Fruit fly (Drosophila melanogaster) whole organism, wandering third instar larva: Measurements from ENCODE around the gene cu.
A peak's percentile ranks its signal among the peaks of the same experiment; 100 is the strongest.

Experiments used
- CG32264 ChIP-seq: fragments of 200-800 bp; sonication (Bioruptor generic); optimal IDR thresholded peaks from 2 replicates; lab custom pipeline; 2016; ENCODE audit warnings: missing biosample characterization, missing genetic modification characterization
- CG9705 ChIP-seq: fragments of 200-800 bp; sonication (Bioruptor generic); optimal IDR thresholded peaks from 2 replicates; lab custom pipeline; 2018; ENCODE audit warnings: missing biosample characterization, mild to moderate bottlenecking, missing genetic modification characterization
- CrebA ChIP-seq: fragments of 200-800 bp; sonication (Bioruptor generic); optimal IDR thresholded peaks from 2 replicates; lab custom pipeline; 2016; ENCODE audit warnings: missing biosample characterization, mild to moderate bottlenecking, missing genetic modification characterization, borderline replicate concordance
- Dfd ChIP-seq: fragments of >200 bp; optimal IDR thresholded peaks from 2 replicates; lab custom pipeline; 2017; ENCODE audit warnings: missing biosample characterization, missing genetic modification characterization
- Dif ChIP-seq: fragments of 200-275, 200-300 bp; sonication (Bioruptor generic); optimal IDR thresholded peaks from 2 replicates; lab custom pipeline; 2018; ENCODE audit warnings: missing biosample characterization, missing genetic modification characterization; ENCODE audit not compliant: partially characterized antibody
- GATAd ChIP-seq: sonication (Bioruptor generic); optimal IDR thresholded peaks from 2 replicates; lab custom pipeline; 2016; ENCODE audit warnings: missing biosample characterization, missing genetic modification characterization
- HLH106 ChIP-seq: fragments of 200-800 bp; optimal IDR thresholded peaks from 3 replicates; lab custom pipeline; 2019; ENCODE audit warnings: missing biosample characterization, mild to moderate bottlenecking, missing genetic modification characterization, moderate library complexity
- Hnf4 ChIP-seq: fragments of 200-800 bp; sonication (Bioruptor generic); optimal IDR thresholded peaks from 2 replicates; lab custom pipeline; 2016; ENCODE audit warnings: missing biosample characterization, mild to moderate bottlenecking, missing genetic modification characterization
- Hr78 ChIP-seq: fragments of >200 bp; optimal IDR thresholded peaks from 2 replicates; lab custom pipeline; 2017; ENCODE audit warnings: missing biosample characterization, missing genetic modification characterization
- Hr83 ChIP-seq: fragments of 200-300 bp; sonication (Bioruptor generic); optimal IDR thresholded peaks from 2 replicates; lab custom pipeline; 2016; ENCODE audit warnings: missing biosample characterization, mild to moderate bottlenecking, missing genetic modification characterization, moderate library complexity; ENCODE audit not compliant: poor library complexity, severe bottlenecking
- Jra ChIP-seq: sonication (Bioruptor generic); optimal IDR thresholded peaks from 2 replicates; lab custom pipeline; 2016; ENCODE audit warnings: missing biosample characterization, missing genetic modification characterization
- Mio ChIP-seq: sonication (Bioruptor generic); optimal IDR thresholded peaks from 2 replicates; lab custom pipeline; 2016; ENCODE audit warnings: missing biosample characterization, missing genetic modification characterization
- Myc ChIP-seq: fragments of >200 bp; optimal IDR thresholded peaks from 2 replicates; lab custom pipeline; 2017
- N ChIP-seq: fragments of >200 bp; optimal IDR thresholded peaks from 2 replicates; lab custom pipeline; 2018; ENCODE audit warnings: missing biosample characterization, missing external identifiers, missing genetic modification characterization
- OdsH ChIP-seq: fragments of 200-800 bp; sonication (Bioruptor generic); optimal IDR thresholded peaks from 2 replicates; lab custom pipeline; 2016; ENCODE audit warnings: missing biosample characterization, mild to moderate bottlenecking, missing genetic modification characterization
- Rel ChIP-seq, 2 experiments: fragments of 200-800 bp; sonication (Bioruptor generic) in 1 of 2; optimal IDR thresholded peaks; 2 replicates in 1 of 2; 3 replicates in 1 of 2; lab custom pipeline; 2016 to 2019; ENCODE audit warnings: mild to moderate bottlenecking in 2 of 2, missing biosample characterization in 2 of 2, missing genetic modification characterization in 2 of 2, moderate library complexity in 1 of 2
- Sp1 ChIP-seq: fragments of 200-800 bp; sonication (Bioruptor generic); optimal IDR thresholded peaks from 3 replicates; lab custom pipeline; 2019; ENCODE audit warnings: missing biosample characterization, mild to moderate bottlenecking, missing genetic modification characterization, moderate library complexity
- Vsx2 ChIP-seq: fragments of 200-300, 225-300 bp; sonication (Bioruptor generic); optimal IDR thresholded peaks from 2 replicates; lab custom pipeline; 2018; ENCODE audit warnings: missing biosample characterization, missing genetic modification characterization; ENCODE audit not compliant: partially characterized antibody
- br ChIP-seq: fragments of 200-800 bp; sonication (Bioruptor generic); optimal IDR thresholded peaks from 2 replicates; lab custom pipeline; 2016; ENCODE audit warnings: missing biosample characterization, missing genetic modification characterization
- brk ChIP-seq: fragments of 200-800 bp; sonication (Bioruptor generic); optimal IDR thresholded peaks from 2 replicates; lab custom pipeline; 2016; ENCODE audit warnings: missing biosample characterization, mild to moderate bottlenecking, missing genetic modification characterization
- dl ChIP-seq, 2 experiments: fragments of 175-275, 200-275 bp in 1 of 2; fragments of 200-275 bp in 1 of 2; sonication (Bioruptor generic); optimal IDR thresholded peaks; lab custom pipeline; 2018; ENCODE audit warnings: mild to moderate bottlenecking in 2 of 2, missing biosample characterization in 2 of 2, missing genetic modification characterization in 2 of 2, moderate library complexity in 2 of 2; ENCODE audit not compliant: partially characterized antibody in 2 of 2, insufficient read depth in 1 of 2
- dmrt93B ChIP-seq: fragments of 200-800 bp; sonication (Bioruptor generic); optimal IDR thresholded peaks from 2 replicates; lab custom pipeline; 2018; ENCODE audit warnings: missing biosample characterization, mild to moderate bottlenecking, missing genetic modification characterization
- dsf ChIP-seq: sonication (Bioruptor generic); optimal IDR thresholded peaks from 2 replicates; lab custom pipeline; 2016; ENCODE audit warnings: missing biosample characterization, missing genetic modification characterization, borderline replicate concordance
- ey ChIP-seq: fragments of 200-800 bp; sonication (Bioruptor generic); optimal IDR thresholded peaks from 2 replicates; lab custom pipeline; 2016; ENCODE audit warnings: missing biosample characterization, missing genetic modification characterization
- foxo ChIP-seq, 2 experiments: fragments of 200-800 bp; sonication (Bioruptor generic); optimal IDR thresholded peaks; 2 replicates in 1 of 2; 3 replicates in 1 of 2; lab custom pipeline; 2016 to 2017; ENCODE audit warnings: missing biosample characterization in 2 of 2, missing genetic modification characterization in 2 of 2
- fru ChIP-seq: fragments of 200-800 bp; sonication (Bioruptor generic); optimal IDR thresholded peaks from 3 replicates; lab custom pipeline; 2016; ENCODE audit warnings: missing biosample characterization, mild to moderate bottlenecking, missing genetic modification characterization
- h ChIP-seq: fragments of 200-800 bp; sonication (Bioruptor generic); optimal IDR thresholded peaks from 3 replicates; lab custom pipeline; 2016; ENCODE audit warnings: missing biosample characterization, mild to moderate bottlenecking, missing genetic modification characterization
- jim ChIP-seq: fragments of 175-275, 200-325 bp; sonication (Bioruptor generic); optimal IDR thresholded peaks from 2 replicates; lab custom pipeline; 2016; ENCODE audit warnings: missing biosample characterization, mild to moderate bottlenecking, missing genetic modification characterization
- lola ChIP-seq: fragments of >200 bp; optimal IDR thresholded peaks from 2 replicates; lab custom pipeline; 2017; ENCODE audit warnings: missing biosample characterization, missing genetic modification characterization
- pan ChIP-seq: fragments of >200 bp; optimal IDR thresholded peaks from 2 replicates; lab custom pipeline; 2017
- psq ChIP-seq: fragments of 200-800 bp; sonication (Bioruptor generic); optimal IDR thresholded peaks from 3 replicates; lab custom pipeline; 2017; ENCODE audit warnings: missing biosample characterization, mild to moderate bottlenecking, missing genetic modification characterization, moderate library complexity
- rgr ChIP-seq: fragments of 200-800 bp; sonication (Bioruptor generic); optimal IDR thresholded peaks from 3 replicates; lab custom pipeline; 2016; ENCODE audit warnings: missing biosample characterization, mild to moderate bottlenecking, missing genetic modification characterization
- sage ChIP-seq: fragments of 200-800 bp; sonication (Bioruptor generic); optimal IDR thresholded peaks from 2 replicates; lab custom pipeline; 2016; ENCODE audit warnings: missing biosample characterization, mild to moderate bottlenecking, missing genetic modification characterization
- sv ChIP-seq: fragments of 200-800 bp; sonication (Bioruptor generic); optimal IDR thresholded peaks from 3 replicates; lab custom pipeline; 2016; ENCODE audit warnings: missing biosample characterization, missing genetic modification characterization
- usp ChIP-seq: fragments of >200 bp; optimal IDR thresholded peaks from 2 replicates; lab custom pipeline; 2017; ENCODE audit warnings: missing biosample characterization, missing genetic modification characterization
- woc ChIP-seq: sonication (Bioruptor generic); optimal IDR thresholded peaks from 2 replicates; lab custom pipeline; 2016; ENCODE audit warnings: missing biosample characterization, mild to moderate bottlenecking, missing genetic modification characterization

The cu gene

DNA sequence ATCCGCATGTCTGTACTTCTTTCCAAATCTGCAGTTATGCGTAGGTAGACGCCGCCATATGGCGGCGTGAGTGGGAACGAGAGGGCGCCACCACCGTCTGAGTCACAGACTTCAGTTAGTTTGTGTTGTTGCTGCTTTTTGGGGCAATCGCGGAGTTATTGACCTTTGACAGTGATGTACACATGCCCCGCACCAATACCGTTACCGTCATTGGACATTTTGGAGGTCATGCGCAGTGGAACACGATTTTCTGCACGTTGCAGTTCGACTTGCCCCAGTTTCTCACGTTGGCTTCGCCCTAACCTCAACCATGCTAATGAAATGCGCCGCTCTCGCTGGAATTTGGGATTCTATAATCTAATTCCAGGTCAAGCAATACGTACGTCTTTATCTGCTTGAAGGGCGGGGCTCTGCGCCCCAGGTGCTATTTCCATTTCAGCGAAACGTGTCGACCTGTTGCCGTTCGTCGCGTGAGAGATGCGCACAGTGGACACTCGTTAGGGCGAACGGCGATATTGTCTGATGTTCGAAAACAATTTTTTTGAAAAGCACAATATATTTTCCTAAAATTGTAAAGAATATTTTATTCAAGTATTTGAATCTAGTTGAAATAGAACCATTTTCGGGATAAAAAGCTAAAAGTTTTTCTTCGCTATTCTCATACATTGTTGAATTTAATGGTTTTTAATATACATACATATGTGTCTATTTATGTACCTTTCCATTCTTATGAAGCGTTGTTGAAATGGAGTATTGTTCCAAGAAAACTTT lies 14.1 kb downstream of the cu start:
- TF ChIP-seq Myc = peak; percentile 71
- TF ChIP-seq br (GFP tag; lab: Kevin White, UChicago) = peak; percentile 36
- peak; percentile 61 for TF ChIP-seq Hnf4
- TF ChIP-seq woc (GFP tag; lab: Kevin White, UChicago) = peak; percentile 82
- no peak for TF ChIP-seq GATAd
- TF ChIP-seq foxo (GFP tag; optimal IDR thresholded peaks at IDR 0.05; lab: Kevin White, UChicago) = peak in 1 of 2 experiments; percentile 80
- TF ChIP-seq CG9705 (GFP tag; lab: Kevin White, UChicago) = peak; percentile 40
- peak; percentile 73 for TF ChIP-seq HLH106 (tag; lab: Kevin White, UChicago)
- peak; percentile 41 for TF ChIP-seq dmrt93B (GFP tag; lab: Kevin White, UChicago)
- TF ChIP-seq rgr = peak; percentile 77
- TF ChIP-seq Hr83 (GFP tag; lab: Kevin White, UChicago) = peak; percentile 66
- TF ChIP-seq Rel (GFP tag; optimal IDR thresholded peaks at IDR 0.05; lab: Kevin White, UChicago) = no peak
- peak; percentile 64 for TF ChIP-seq Rel (tag; optimal IDR thresholded peaks at IDR 0.05; lab: Kevin White, UChicago)
- peak; percentile 55 for TF ChIP-seq sv
- peak; percentile 74 for TF ChIP-seq h (GFP tag; lab: Kevin White, UChicago)
- TF ChIP-seq jim = no peak
- TF ChIP-seq Dfd (GFP tag; lab: Kevin White, UChicago) = no peak
- no peak for TF ChIP-seq pan (lab: Kevin White, UChicago)
- peak; percentile 59 for TF ChIP-seq Sp1 (GFP tag; lab: Kevin White, UChicago)
- no peak for TF ChIP-seq lola
- peak in 1 of 2 experiments; percentile 4 for TF ChIP-seq dl (GFP tag; optimal IDR thresholded peaks at IDR 0.05; lab: Kevin White, UChicago; ENCODE audit: insufficient read depth in 1 of 2, partially characterized antibody in 2 of 2)
- TF ChIP-seq fru (GFP tag; lab: Kevin White, UChicago) = peak; percentile 60
- peak; percentile 62 for TF ChIP-seq OdsH (GFP tag; lab: Kevin White, UChicago)
- TF ChIP-seq ey (GFP tag; lab: Kevin White, UChicago) = peak; percentile 65
- peak; percentile 63 for TF ChIP-seq psq
- TF ChIP-seq Jra (GFP tag; lab: Kevin White, UChicago) = peak; percentile 88

DNA sequence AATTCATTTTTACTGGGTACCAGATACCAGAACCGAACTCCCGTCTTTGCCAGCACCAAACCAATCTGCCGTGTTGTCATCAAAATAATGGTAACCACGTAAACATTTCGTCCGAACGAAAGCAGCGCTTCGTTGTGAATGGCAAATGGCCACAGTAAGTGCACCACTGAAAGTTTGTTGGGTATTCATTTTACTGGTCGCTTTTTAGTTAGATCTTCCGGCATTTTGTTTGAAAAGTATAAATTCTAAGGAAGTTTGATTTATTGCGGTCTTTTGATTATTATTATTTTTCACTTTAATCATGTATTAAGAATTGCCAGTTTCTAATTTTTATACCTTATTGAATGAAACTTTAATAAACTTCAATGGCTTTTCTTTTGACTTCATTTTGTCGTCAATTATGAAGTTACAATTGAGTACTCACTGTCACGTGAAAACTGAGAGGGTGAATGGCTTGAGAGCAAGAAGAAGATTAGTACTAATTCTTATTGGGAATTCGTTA lies 17.1 kb downstream of the cu start, which contains the start of gene ZnT86D:
Gene ZnT86D (minus strand): TSS at position 91 of the 502 bp plus-strand sequence.
- TF ChIP-seq Rel (GFP tag; optimal IDR thresholded peaks at IDR 0.05; lab: Kevin White, UChicago) (no peak), Rel (tag; optimal IDR thresholded peaks at IDR 0.05; lab: Kevin White, UChicago) (peak; percentile 44), rgr (peak; percentile 63), CG32264 (GFP tag; lab: Kevin White, UChicago) (peak; percentile 30), h (GFP tag; lab: Kevin White, UChicago) (peak; percentile 73), CG9705 (GFP tag; lab: Kevin White, UChicago) (peak; percentile 59), sv (no peak), dmrt93B (GFP tag; lab: Kevin White, UChicago) (peak; percentile 39), Mio (GFP tag; lab: Kevin White, UChicago) (no peak), fru (GFP tag; lab: Kevin White, UChicago) (peak; percentile 86), ey (GFP tag; lab: Kevin White, UChicago) (peak; percentile 61), Jra (GFP tag; lab: Kevin White, UChicago) (peak; percentile 22), N (GFP tag; lab: Kevin White, UChicago) (no peak), OdsH (GFP tag; lab: Kevin White, UChicago) (peak; percentile 33), GATAd (no peak), Hr83 (GFP tag; lab: Kevin White, UChicago) (peak; percentile 39), br (GFP tag; lab: Kevin White, UChicago) (peak; percentile 75), jim (no peak), Hnf4 (peak; percentile 44), woc (GFP tag; lab: Kevin White, UChicago) (peak; percentile 96), HLH106 (tag; lab: Kevin White, UChicago) (peak; percentile 84), psq (peak; percentile 78), dl (GFP tag; optimal IDR thresholded peaks at IDR 0.05; lab: Kevin White, UChicago; ENCODE audit: insufficient read depth in 1 of 2, partially characterized antibody in 2 of 2) (no peak), foxo (GFP tag; optimal IDR thresholded peaks at IDR 0.05; lab: Kevin White, UChicago) (peak in 1 of 2 experiments; percentile 64), Hr78 (no peak), brk (no peak), pan (lab: Kevin White, UChicago) (no peak), Sp1 (GFP tag; lab: Kevin White, UChicago) (peak; percentile 81), Myc (peak; percentile 58)

DNA sequence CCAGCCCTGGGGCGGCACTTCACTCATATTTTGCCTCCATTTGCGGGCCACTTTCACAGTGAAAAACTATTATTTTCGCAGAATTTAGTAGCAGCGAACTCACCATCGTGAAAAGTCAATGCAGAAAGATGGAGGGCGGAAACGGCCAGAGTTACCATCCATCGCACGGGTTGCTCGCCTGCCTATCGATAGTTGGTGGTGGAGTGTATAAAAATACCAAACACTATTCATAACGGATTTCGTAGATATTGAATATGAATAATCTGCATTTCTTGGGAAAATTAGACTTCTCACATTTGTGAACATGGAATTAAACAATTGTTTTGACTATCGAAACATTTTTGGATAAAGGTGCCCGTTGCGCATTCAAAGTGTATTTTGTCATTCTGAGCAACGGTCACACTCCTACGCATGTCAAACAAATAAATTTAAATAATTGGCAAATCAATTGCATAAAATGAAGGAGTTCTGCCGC lies 18.8 kb downstream of the cu start, which contains the start of the genes RpS25 and CG4820:
Gene RpS25 (minus strand): TSS at position 132 of the 475 bp plus-strand sequence.
Gene CG4820 (plus strand): TSS at position 380 of the 475 bp plus-strand sequence.
- TF ChIP-seq Myc = peak; percentile 60
- TF ChIP-seq Sp1 (GFP tag; lab: Kevin White, UChicago) = peak; percentile 89
- no peak for TF ChIP-seq sage (GFP tag; lab: Kevin White, UChicago)
- peak; percentile 69 for TF ChIP-seq ey (GFP tag; lab: Kevin White, UChicago)
- peak; percentile 63 for TF ChIP-seq psq
- peak; percentile 88 for TF ChIP-seq br (GFP tag; lab: Kevin White, UChicago)
- peak; percentile 95 for TF ChIP-seq dmrt93B (GFP tag; lab: Kevin White, UChicago)
- peak; percentile 82 for TF ChIP-seq OdsH (GFP tag; lab: Kevin White, UChicago)
- TF ChIP-seq lola = no peak
- peak in 1 of 2 experiments; percentile 78 for TF ChIP-seq foxo (GFP tag; optimal IDR thresholded peaks at IDR 0.05; lab: Kevin White, UChicago)
- peak; percentile 83 for TF ChIP-seq HLH106 (tag; lab: Kevin White, UChicago)
- peak; percentile 12 for TF ChIP-seq woc (GFP tag; lab: Kevin White, UChicago)
- TF ChIP-seq brk = no peak
- TF ChIP-seq dsf = peak; percentile 18
- peak; percentile 93 for TF ChIP-seq Hr83 (GFP tag; lab: Kevin White, UChicago)
- TF ChIP-seq h (GFP tag; lab: Kevin White, UChicago) = peak; percentile 89
- no peak for TF ChIP-seq CrebA (GFP tag; lab: Kevin White, UChicago)
- no peak for TF ChIP-seq Rel (GFP tag; optimal IDR thresholded peaks at IDR 0.05; lab: Kevin White, UChicago)
- peak; percentile 61 for TF ChIP-seq Rel (tag; optimal IDR thresholded peaks at IDR 0.05; lab: Kevin White, UChicago)
- peak; percentile 93 for TF ChIP-seq rgr
- peak; percentile 83 for TF ChIP-seq fru (GFP tag; lab: Kevin White, UChicago)
- TF ChIP-seq Dif = peak; percentile 52
- no peak for TF ChIP-seq usp (GFP tag; lab: Kevin White, UChicago)
- TF ChIP-seq Jra (GFP tag; lab: Kevin White, UChicago) = peak; percentile 78
- peak; percentile 95 for TF ChIP-seq Vsx2 (GFP tag; lab: Kevin White, UChicago)
